Worm (Caenorhabditis elegans) whole organism, L3 larva: ENCODE results near the gene C02F5.14.

Experiments used
- ceh-16 ChIP-seq: sonication (generic microtip); optimal IDR thresholded peaks from 2 replicates; lab custom pipeline; 2017; ENCODE audit warnings: missing biosample characterization, missing genetic modification characterization
- ceh-9 ChIP-seq: sonication (generic microtip); optimal IDR thresholded peaks from 2 replicates; lab custom pipeline; 2018; ENCODE audit warnings: missing biosample characterization, missing genetic modification characterization
- daf-12 ChIP-seq: fragments of 150-350 bp; optimal IDR thresholded peaks from 2 replicates; lab custom pipeline; 2014; ENCODE audit warnings: missing biosample characterization, missing genetic modification reagents, missing genetic modification characterization
- elt-3 ChIP-seq, 3 experiments: fragments of 150-350 bp in 1 of 3; sonication (generic microtip) in 2 of 3; optimal IDR thresholded peaks; 2 replicates in 2 of 3; 4 replicates in 1 of 3; lab custom pipeline; 2014 to 2017; ENCODE audit warnings: missing biosample characterization in 3 of 3, missing genetic modification characterization in 3 of 3
- fkh-10 ChIP-seq: sonication (generic microtip); optimal IDR thresholded peaks from 2 replicates; lab custom pipeline; 2017; ENCODE audit warnings: missing biosample characterization, missing genetic modification reagents, missing genetic modification characterization
- fos-1 ChIP-seq: fragments of 150-350 bp; optimal IDR thresholded peaks from 2 replicates; lab custom pipeline; 2014; ENCODE audit warnings: missing biosample characterization, missing genetic modification characterization
- lin-15B ChIP-seq: fragments of 150-350 bp; optimal IDR thresholded peaks from 2 replicates; lab custom pipeline; 2014; ENCODE audit warnings: missing biosample characterization, missing genetic modification characterization
- lsy-12 ChIP-seq: sonication (generic microtip); optimal IDR thresholded peaks from 2 replicates; lab custom pipeline; 2016; ENCODE audit warnings: mild to moderate bottlenecking, missing genetic modification characterization, missing compliant biosample characterization
- nhr-11 ChIP-seq: fragments of 150-350 bp; optimal IDR thresholded peaks from 2 replicates; lab custom pipeline; 2014; ENCODE audit warnings: missing biosample characterization, missing genetic modification characterization
- nhr-237 ChIP-seq: fragments of 150-350 bp; optimal IDR thresholded peaks from 2 replicates; lab custom pipeline; 2014; ENCODE audit warnings: missing biosample characterization, missing genetic modification characterization
- pqm-1 ChIP-seq: fragments of 150-350 bp; optimal IDR thresholded peaks from 2 replicates; lab custom pipeline; 2017; ENCODE audit warnings: missing biosample characterization, missing genetic modification characterization, inconsistent platforms
- snpc-4 ChIP-seq: fragments of 150-350 bp; optimal IDR thresholded peaks from 2 replicates; lab custom pipeline; 2014; ENCODE audit warnings: missing biosample characterization, missing genetic modification characterization

ce11 chrIII:8201117-8201516 lies 34.2 kb downstream of the C02F5.14 start, which contains the start of gene unc-36:
- no peak for TF ChIP-seq snpc-4 (tag; lab: Kevin White, UChicago)
- TF ChIP-seq fos-1 (tag; lab: Kevin White, UChicago): no peak
- TF ChIP-seq fkh-10 (GFP tag; lab: Kevin White, UChicago): no peak
- no peak for TF ChIP-seq ceh-9 (tag; lab: Kevin White, UChicago)
- TF ChIP-seq elt-3 (tag; optimal IDR thresholded peaks at IDR 0.05; lab: Kevin White, UChicago): no peak
- no peak for TF ChIP-seq lin-15B (tag; lab: Kevin White, UChicago)
- TF ChIP-seq nhr-237: no peak
- no peak for TF ChIP-seq lsy-12 (tag; lab: Kevin White, UChicago)
- no peak for TF ChIP-seq daf-12 (tag; lab: Kevin White, UChicago)
- no peak for TF ChIP-seq ceh-16
- TF ChIP-seq pqm-1: no peak
- TF ChIP-seq nhr-11 (tag; lab: Kevin White, UChicago): no peak
